Fruit fly (Drosophila melanogaster) Kc167 (cell line): ENCODE data around the gene SmydA-8.

Experiments
- Sin3A ChIP-seq: fragments of >200 bp; optimal IDR thresholded peaks from 2 replicates; lab custom pipeline; 2018; ENCODE audit warnings: missing external identifiers
- h ChIP-seq: fragments of >200 bp; optimal IDR thresholded peaks from 3 replicates; lab custom pipeline; 2018; ENCODE audit warnings: missing external identifiers

- TF ChIP-seq h (lab: Kevin White, UChicago) (no peak), Sin3A (lab: Kevin White, UChicago) (no peak)
Measured at dm6 chrX:2194208-2195094, 19.2 kb downstream of the SmydA-8 start.
